Worm (Caenorhabditis elegans) whole organism, late embryonic: Measurements from ENCODE around the gene F42G2.5.

Experiments used
- C38D4.7 ChIP-seq: fragments of 200-800 bp; sonication (Bioruptor generic); optimal IDR thresholded peaks from 2 replicates; lab custom pipeline; 2018; ENCODE audit warnings: mild to moderate bottlenecking, missing genetic modification characterization, moderate library complexity, missing compliant biosample characterization
- F13H6.1 ChIP-seq: sonication (generic microtip); optimal IDR thresholded peaks from 2 replicates; lab custom pipeline; 2016; ENCODE audit warnings: missing genetic modification characterization, missing compliant biosample characterization
- ama-1 ChIP-seq: fragments of 150-350 bp; optimal IDR thresholded peaks from 2 replicates; lab custom pipeline; 2014
- ceh-48 ChIP-seq: sonication (generic microtip); optimal IDR thresholded peaks from 2 replicates; lab custom pipeline; 2016; ENCODE audit warnings: missing genetic modification characterization, inconsistent platforms, missing compliant biosample characterization
- ceh-6 ChIP-seq: fragments of 200-800 bp; sonication (Bioruptor generic); optimal IDR thresholded peaks from 2 replicates; lab custom pipeline; 2018; ENCODE audit warnings: mild to moderate bottlenecking, missing genetic modification characterization, missing compliant biosample characterization
- ets-4 ChIP-seq: sonication (generic microtip); optimal IDR thresholded peaks from 2 replicates; lab custom pipeline; 2016; ENCODE audit warnings: missing genetic modification characterization, missing compliant biosample characterization
- lin-11 ChIP-seq: fragments of 200-800 bp; sonication (Bioruptor generic); optimal IDR thresholded peaks from 2 replicates; lab custom pipeline; 2018; ENCODE audit warnings: mild to moderate bottlenecking, missing genetic modification characterization, missing compliant biosample characterization
- madf-2 ChIP-seq: sonication (generic microtip); optimal IDR thresholded peaks from 2 replicates; lab custom pipeline; 2017; ENCODE audit warnings: missing genetic modification characterization, missing compliant biosample characterization
- pat-9 ChIP-seq: fragments of 200-800 bp; sonication (Bioruptor generic); optimal IDR thresholded peaks from 2 replicates; lab custom pipeline; 2018; ENCODE audit warnings: mild to moderate bottlenecking, missing genetic modification characterization, moderate library complexity, missing compliant biosample characterization
- sdc-2 ChIP-seq: sonication (generic microtip); optimal IDR thresholded peaks from 2 replicates; lab custom pipeline; 2016; ENCODE audit warnings: missing genotype, missing genetic modification characterization, missing compliant biosample characterization

ce11 chrII:2383334-2383733, 34.5 kb downstream of the F42G2.5 start, which contains the start of gene F16G10.8:
- no peak for TF ChIP-seq pat-9
- no peak for TF ChIP-seq sdc-2 (tag; lab: Kevin White, UChicago)
- TF ChIP-seq ets-4 (tag; lab: Kevin White, UChicago), result no peak
- no peak for TF ChIP-seq ama-1 (lab: Kevin White, UChicago)
- no peak for TF ChIP-seq ceh-6 (GFP tag; lab: Kevin White, UChicago)
- TF ChIP-seq ceh-48 (tag; lab: Kevin White, UChicago), result no peak
- TF ChIP-seq F13H6.1 (tag; lab: Kevin White, UChicago), result no peak
- TF ChIP-seq lin-11 (tag; lab: Kevin White, UChicago), result no peak
- TF ChIP-seq madf-2 (tag; lab: Kevin White, UChicago), result no peak
- no peak for TF ChIP-seq C38D4.7
